Fruit fly (Drosophila melanogaster): ENCODE results near the gene CG43349.

Gene CG43349

dm6 chr2L:1169867-1170415 lies 30.1 kb upstream of the CG43349 start, which contains the start of the genes CG31922 and Plap (continued):
- TF ChIP-seq Blimp-1 (GFP tag; optimal IDR thresholded peaks at IDR 0.05), result no peak
- TF ChIP-seq ss (GFP tag; optimal IDR thresholded peaks at IDR 0.05), result no peak
- no peak for TF ChIP-seq CG4318 (GFP tag; optimal IDR thresholded peaks at IDR 0.05)
- TF ChIP-seq Hr39 (GFP tag; optimal IDR thresholded peaks at IDR 0.05), result peak; percentile 63
- TF ChIP-seq Lpt (GFP tag; optimal IDR thresholded peaks at IDR 0.05), result peak; percentile 3
- TF ChIP-seq CG9139 (GFP tag; optimal IDR thresholded peaks at IDR 0.05), result no peak
- TF ChIP-seq CG6808 (GFP tag; optimal IDR thresholded peaks at IDR 0.05), result no peak
- TF ChIP-seq Eip75B (GFP tag; optimal IDR thresholded peaks at IDR 0.05), result no peak
- no peak for TF ChIP-seq Met (GFP tag; optimal IDR thresholded peaks at IDR 0.05)
- peak; percentile 74 for TF ChIP-seq CG31627 (GFP tag; optimal IDR thresholded peaks at IDR 0.05)
- peak; percentile 78 for TF ChIP-seq lz (GFP tag; optimal IDR thresholded peaks at IDR 0.05)
- TF ChIP-seq esn (GFP tag; optimal IDR thresholded peaks at IDR 0.05), result peak; percentile 82
- no peak for TF ChIP-seq Eip93F (GFP tag; optimal IDR thresholded peaks at IDR 0.05)
- TF ChIP-seq CG6163 (GFP tag; IDR thresholded peaks at IDR 0.05), result no peak; the same call in 2 of the 3 replicates
- no peak for TF ChIP-seq CG11294 (GFP tag; IDR thresholded peaks at IDR 0.05)
- no peak for TF ChIP-seq acj6 (GFP tag; optimal IDR thresholded peaks at IDR 0.05)
- TF ChIP-seq Eip78C (GFP tag), result peak; percentile 89

DNA sequence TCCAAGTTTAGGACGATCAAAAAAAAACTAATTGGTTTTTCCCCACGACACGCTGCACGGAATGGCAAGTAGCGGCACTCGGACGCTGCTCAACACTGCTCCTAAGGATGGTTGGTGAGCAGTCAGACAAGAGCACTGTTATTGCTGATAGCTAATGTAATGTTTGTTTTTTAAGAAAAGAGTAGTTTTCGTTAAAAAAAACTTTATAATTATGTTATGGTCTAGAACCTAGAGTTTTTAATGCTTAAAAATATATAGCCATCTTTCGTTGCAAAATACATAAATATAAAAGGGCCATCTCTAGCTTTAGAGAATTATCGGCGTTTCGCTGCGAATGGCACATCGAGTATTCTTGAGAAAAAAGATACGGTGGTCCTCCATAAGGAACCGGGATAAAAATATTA lies 27.3 kb upstream of the CG43349 start, which contains the start of the genes Charon and CG4887:
Gene Charon (minus strand): TSS at position 102 of the 404 bp plus-strand sequence.
Gene CG4887 (plus strand): TSS at position 306 of the 404 bp plus-strand sequence.
- TF ChIP-seq dac (GFP tag; optimal IDR thresholded peaks at IDR 0.05) (peak; percentile 46), CG4318 (GFP tag; optimal IDR thresholded peaks at IDR 0.05) (no peak), Hr4 (GFP tag; optimal IDR thresholded peaks at IDR 0.05) (no peak), esn (GFP tag; optimal IDR thresholded peaks at IDR 0.05) (peak; percentile 90), Eip78C (GFP tag) (no peak), CG6792 (GFP tag; optimal IDR thresholded peaks at IDR 0.05) (peak; percentile 74), CG10631 (GFP tag; optimal IDR thresholded peaks at IDR 0.05) (no peak), CG8632 (GFP tag; optimal IDR thresholded peaks at IDR 0.05) (no peak), CG8119 (GFP tag; IDR thresholded peaks at IDR 0.05) (peak; percentile 37; the same call in 2 of the 3 replicates), ss (GFP tag; optimal IDR thresholded peaks at IDR 0.05) (no peak), Eip93F (GFP tag; optimal IDR thresholded peaks at IDR 0.05) (no peak), CG3032 (tag; optimal IDR thresholded peaks at IDR 0.05) (peak; percentile 78), CG3919 (GFP tag; optimal IDR thresholded peaks at IDR 0.05) (no peak), CG8319 (GFP tag; optimal IDR thresholded peaks at IDR 0.05) (peak; percentile 64), acj6 (GFP tag; optimal IDR thresholded peaks at IDR 0.05) (no peak), CG1621 (tag; optimal IDR thresholded peaks at IDR 0.05) (peak; percentile 48), achi (GFP tag; optimal IDR thresholded peaks at IDR 0.05) (peak; percentile 81), CG15336 (GFP tag; IDR thresholded peaks at IDR 0.05) (peak; percentile 41; the same call in 1 of the 2 replicates), CG10669 (GFP tag; optimal IDR thresholded peaks at IDR 0.05) (no peak), fkh (GFP tag; optimal IDR thresholded peaks at IDR 0.05) (no peak), Gug (GFP tag; IDR thresholded peaks at IDR 0.05) (peak; percentile 76), Met (GFP tag; optimal IDR thresholded peaks at IDR 0.05) (no peak), CG11902 (GFP tag; optimal IDR thresholded peaks at IDR 0.05) (peak; percentile 75), vri (GFP tag; optimal IDR thresholded peaks at IDR 0.05) (no peak), CG34406 (GFP tag; optimal IDR thresholded peaks at IDR 0.05) (no peak), Smox (GFP tag; optimal IDR thresholded peaks at IDR 0.05) (no peak), Eip75B (GFP tag; optimal IDR thresholded peaks at IDR 0.05) (no peak), dsx (GFP tag; optimal IDR thresholded peaks at IDR 0.05; ENCODE audit: poor library complexity, severe bottlenecking) (no peak), Hr39 (GFP tag; optimal IDR thresholded peaks at IDR 0.05) (peak; percentile 89), CG16779 (tag; optimal IDR thresholded peaks at IDR 0.05) (no peak), CG31627 (GFP tag; optimal IDR thresholded peaks at IDR 0.05) (peak; percentile 92), CG11762 (GFP tag; optimal IDR thresholded peaks at IDR 0.05; ENCODE audit: insufficient read depth) (peak; percentile 50), eg (GFP tag; IDR thresholded peaks at IDR 0.05) (peak; percentile 64; the same call in 2 of the 3 replicates), Ets96B (tag; optimal IDR thresholded peaks at IDR 0.05) (peak; percentile 58), CG6808 (GFP tag; optimal IDR thresholded peaks at IDR 0.05) (no peak), salr (GFP tag; optimal IDR thresholded peaks at IDR 0.05) (peak in 1 of 2 experiments; percentile 29), Hr38 (GFP tag; optimal IDR thresholded peaks at IDR 0.05) (peak; percentile 25), CG6163 (GFP tag; IDR thresholded peaks at IDR 0.05) (peak; percentile 50; the same call in 2 of the 3 replicates), topi (GFP tag; optimal IDR thresholded peaks at IDR 0.05) (peak; percentile 83), Ets21C (GFP tag; optimal IDR thresholded peaks at IDR 0.05) (no peak), CG6276 (GFP tag; optimal IDR thresholded peaks at IDR 0.05) (no peak), CG9139 (GFP tag; optimal IDR thresholded peaks at IDR 0.05) (no peak), cyc (GFP tag; optimal IDR thresholded peaks at IDR 0.05) (peak; percentile 87)
